Worm (Caenorhabditis elegans): ENCODE results near the gene inpp-1.

The inpp-1 gene

DNA sequence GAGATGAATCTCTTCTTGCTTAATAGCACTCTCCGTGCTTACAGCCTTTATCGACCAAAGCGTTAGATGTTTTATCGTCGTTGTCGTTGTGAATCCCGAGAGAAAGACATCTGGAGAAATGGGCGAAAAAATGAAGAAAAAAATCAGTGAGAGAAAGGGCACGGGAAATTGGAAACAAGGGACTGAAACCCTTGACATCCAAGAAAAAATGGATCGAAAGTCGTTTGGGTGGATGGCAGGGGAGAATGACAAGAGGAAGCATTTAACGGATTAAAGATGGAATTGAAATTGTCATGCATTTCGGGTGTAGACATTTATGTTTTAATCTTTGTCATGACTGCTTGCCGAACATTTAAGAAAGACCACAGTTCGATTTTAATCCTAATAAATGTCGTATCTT lies at the start of gene inpp-1:
TSS of gene inpp-1 (minus strand) at position 101 of the 400 bp plus-strand sequence.
- no peak for TF ChIP-seq mbf-1 (tag; optimal IDR thresholded peaks at IDR 0.05)
- no peak for TF ChIP-seq nhr-12 (tag; optimal IDR thresholded peaks at IDR 0.05)
- no peak for TF ChIP-seq unc-39 (tag; optimal IDR thresholded peaks at IDR 0.05)
- TF ChIP-seq nhr-25 (tag; optimal IDR thresholded peaks at IDR 0.05) = no peak
- TF ChIP-seq dmd-4 (tag; optimal IDR thresholded peaks at IDR 0.05) = no peak
- no peak for TF ChIP-seq elt-3 (tag; optimal IDR thresholded peaks at IDR 0.05)
- TF ChIP-seq peb-1 (tag; optimal IDR thresholded peaks at IDR 0.05) = no peak
- TF ChIP-seq lsy-2 (tag; optimal IDR thresholded peaks at IDR 0.05) = no peak
- no peak for TF ChIP-seq sma-9 (GFP tag; optimal IDR thresholded peaks at IDR 0.05)
- TF ChIP-seq sma-9 (tag; optimal IDR thresholded peaks at IDR 0.05) = no peak
- TF ChIP-seq zag-1 (tag; optimal IDR thresholded peaks at IDR 0.05) = no peak
- TF ChIP-seq fos-1 (tag; optimal IDR thresholded peaks at IDR 0.05) = no peak
- TF ChIP-seq alr-1 (tag; optimal IDR thresholded peaks at IDR 0.05) = no peak
- no peak for TF ChIP-seq nhr-10 (tag; optimal IDR thresholded peaks at IDR 0.05)

DNA sequence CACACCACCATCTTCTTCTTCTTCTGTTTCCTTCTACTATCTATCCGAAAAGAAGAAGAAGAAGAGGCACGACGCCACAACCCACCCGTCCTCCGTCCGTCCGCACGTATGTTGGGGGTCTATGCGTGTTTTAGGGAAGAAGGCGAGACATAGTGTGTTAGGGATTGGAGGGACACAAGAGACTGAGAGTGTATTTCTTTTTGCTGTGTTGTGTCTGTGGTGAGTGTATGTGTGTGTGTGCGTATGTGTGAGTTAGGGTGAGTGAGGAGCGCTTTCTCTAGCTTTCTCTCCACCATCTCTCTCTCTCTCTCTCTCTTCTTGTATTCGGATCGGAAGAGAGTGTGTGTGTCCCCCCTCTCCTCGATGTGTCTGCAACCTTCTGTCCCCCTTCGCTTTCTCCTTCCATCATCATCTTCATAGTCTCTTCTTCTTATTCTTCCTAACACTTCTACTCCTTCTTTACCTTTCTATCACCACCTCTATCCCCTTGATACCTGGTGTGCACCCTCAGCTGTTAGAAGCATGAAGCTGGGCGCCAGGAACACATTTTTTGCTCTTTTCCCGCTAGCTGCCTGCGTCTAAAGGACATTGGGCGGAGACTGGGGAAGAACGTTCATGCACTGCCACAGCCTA lies 48.1 kb upstream of the inpp-1 start:
- TF ChIP-seq ztf-11 (tag; optimal IDR thresholded peaks at IDR 0.05) = no peak
- peak; percentile 80 for TF ChIP-seq lin-39 (tag; optimal IDR thresholded peaks at IDR 0.05)
- TF ChIP-seq nhr-237 (tag; optimal IDR thresholded peaks at IDR 0.05) = no peak
- TF ChIP-seq C34F6.9 (tag; optimal IDR thresholded peaks at IDR 0.05) = peak; percentile 93
- peak; percentile 58 for TF ChIP-seq sma-3 (GFP tag; optimal IDR thresholded peaks at IDR 0.05)
- TF ChIP-seq ZK546.5 (tag; optimal IDR thresholded peaks at IDR 0.05) = no peak
- TF ChIP-seq unc-55 (GFP tag; optimal IDR thresholded peaks at IDR 0.05) = peak; percentile 92
- TF ChIP-seq lsy-2 (tag; optimal IDR thresholded peaks at IDR 0.05) = peak; percentile 62 to 80
- TF ChIP-seq snpc-4 (tag; optimal IDR thresholded peaks at IDR 0.05) = peak; percentile 55
- peak; percentile 85 for TF ChIP-seq zag-1 (tag; optimal IDR thresholded peaks at IDR 0.05)
- TF ChIP-seq nhr-25 (tag; optimal IDR thresholded peaks at IDR 0.05) = peak; percentile 92
- peak; percentile 65 for TF ChIP-seq ceh-16 (tag; optimal IDR thresholded peaks at IDR 0.05)
- TF ChIP-seq nhr-129 (tag; optimal IDR thresholded peaks at IDR 0.05) = peak; percentile 98
- no peak for TF ChIP-seq peb-1 (tag; optimal IDR thresholded peaks at IDR 0.05)
- peak; percentile 81 for TF ChIP-seq sma-9 (GFP tag; optimal IDR thresholded peaks at IDR 0.05)
- TF ChIP-seq sma-9 (tag; optimal IDR thresholded peaks at IDR 0.05) = no peak
- TF ChIP-seq ama-1 (optimal IDR thresholded peaks at IDR 0.05) = peak; percentile 78
- TF ChIP-seq nhr-23 (tag; optimal IDR thresholded peaks at IDR 0.05) = no peak
- TF ChIP-seq alr-1 (tag; optimal IDR thresholded peaks at IDR 0.05) = no peak
- TF ChIP-seq sem-4 (tag; optimal IDR thresholded peaks at IDR 0.05) = peak; percentile 85
- peak; percentile 95 for TF ChIP-seq nhr-6 (tag; optimal IDR thresholded peaks at IDR 0.05)
- peak; percentile 87 for TF ChIP-seq nhr-21 (tag; optimal IDR thresholded peaks at IDR 0.05)
- peak; percentile 72 for TF ChIP-seq egl-27 (tag; optimal IDR thresholded peaks at IDR 0.05)
- TF ChIP-seq gmeb-1 (tag; optimal IDR thresholded peaks at IDR 0.05) = peak; percentile 70
- peak; percentile 78 for TF ChIP-seq aly-2 (tag; optimal IDR thresholded peaks at IDR 0.05)
- peak; percentile 46 for TF ChIP-seq lin-11 (tag; optimal IDR thresholded peaks at IDR 0.05)
- peak; percentile 81 for TF ChIP-seq lin-13 (GFP tag; optimal IDR thresholded peaks at IDR 0.05)
- TF ChIP-seq nhr-11 (tag; optimal IDR thresholded peaks at IDR 0.05) = no peak
- TF ChIP-seq mdl-1 (tag; optimal IDR thresholded peaks at IDR 0.05) = peak; percentile 32
- peak; percentile 61 for TF ChIP-seq unc-39 (tag; optimal IDR thresholded peaks at IDR 0.05)
- TF ChIP-seq skn-1 (tag; optimal IDR thresholded peaks at IDR 0.05) = peak; percentile 25
- TF ChIP-seq Y55F3AM.14 (GFP tag; optimal IDR thresholded peaks at IDR 0.05) = peak; percentile 97
- no peak for TF ChIP-seq R02D3.7 (tag; optimal IDR thresholded peaks at IDR 0.05)
- peak; percentile 7 for TF ChIP-seq ceh-82 (tag; optimal IDR thresholded peaks at IDR 0.05)
- TF ChIP-seq F13H6.1 (tag; optimal IDR thresholded peaks at IDR 0.05) = peak; percentile 97
- TF ChIP-seq nhr-12 (tag; optimal IDR thresholded peaks at IDR 0.05) = no peak
- peak; percentile 38 for TF ChIP-seq nhr-10 (tag; optimal IDR thresholded peaks at IDR 0.05)
- TF ChIP-seq mab-5 (tag; optimal IDR thresholded peaks at IDR 0.05) = peak; percentile 80
- no peak for TF ChIP-seq unc-62 (GFP tag; optimal IDR thresholded peaks at IDR 0.05)
- no peak for TF ChIP-seq mbf-1 (tag; optimal IDR thresholded peaks at IDR 0.05)
- TF ChIP-seq elt-3 (tag; optimal IDR thresholded peaks at IDR 0.05) = no peak
- no peak for TF ChIP-seq nhr-77 (tag; optimal IDR thresholded peaks at IDR 0.05)
- no peak for TF ChIP-seq dmd-4 (tag; optimal IDR thresholded peaks at IDR 0.05)
- peak; percentile 85 for TF ChIP-seq crh-2 (tag; optimal IDR thresholded peaks at IDR 0.05)
- no peak for TF ChIP-seq elt-1 (tag; optimal IDR thresholded peaks at IDR 0.05)
- TF ChIP-seq ztf-1 (GFP tag; conservative IDR thresholded peaks at IDR 0.05) = no peak
- peak; percentile 96 for TF ChIP-seq blmp-1 (tag; optimal IDR thresholded peaks at IDR 0.05; ENCODE audit: insufficient read depth)
- peak; percentile 93 for TF ChIP-seq ztf-4 (tag; optimal IDR thresholded peaks at IDR 0.05)
- peak; percentile 80 for TF ChIP-seq fos-1 (tag; optimal IDR thresholded peaks at IDR 0.05)

Measured in whole organism, L2 larva.